Worm (Caenorhabditis elegans): ENCODE results near the gene srh-279.

DNA sequence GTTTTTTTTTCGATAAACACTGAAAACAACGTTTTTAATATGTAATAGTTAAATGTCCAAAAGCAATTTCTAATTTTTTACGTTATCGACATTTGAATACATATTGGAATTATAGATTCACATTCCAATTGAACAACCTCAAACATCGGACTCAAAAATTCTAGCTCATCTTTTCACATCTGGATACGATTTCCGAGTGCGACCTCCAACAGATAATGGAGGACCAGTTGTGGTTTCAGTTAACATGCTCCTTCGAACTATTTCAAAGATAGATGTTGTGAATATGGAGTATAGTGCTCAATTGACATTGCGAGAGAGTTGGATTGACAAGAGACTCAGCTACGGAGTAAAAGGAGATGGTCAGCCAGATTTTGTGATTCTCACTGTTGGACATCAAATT is 27.8 kb downstream of the srh-279 start:
- TF ChIP-seq mdl-1 (tag; optimal IDR thresholded peaks at IDR 0.05), result no peak
- no peak for TF ChIP-seq nhr-25 (tag; optimal IDR thresholded peaks at IDR 0.05; ENCODE audit: borderline replicate concordance, insufficient read depth)
- TF ChIP-seq pqm-1 (tag; optimal IDR thresholded peaks at IDR 0.05), result no peak
- TF ChIP-seq nhr-6 (tag; optimal IDR thresholded peaks at IDR 0.05), result no peak
- TF ChIP-seq set-16 (GFP tag; IDR thresholded peaks at IDR 0.05), result no peak
- no peak for TF ChIP-seq unc-130 (GFP tag; optimal IDR thresholded peaks at IDR 0.05)
- TF ChIP-seq nhr-28 (tag; optimal IDR thresholded peaks at IDR 0.05), result no peak
- TF ChIP-seq ceh-32 (tag; optimal IDR thresholded peaks at IDR 0.05; ENCODE audit: poor library complexity), result no peak
- TF ChIP-seq R02D3.7 (tag; optimal IDR thresholded peaks at IDR 0.05), result no peak
- TF ChIP-seq lsy-2 (tag; optimal IDR thresholded peaks at IDR 0.05), result no peak
- TF ChIP-seq ama-1 (optimal IDR thresholded peaks at IDR 0.05), result no peak
- TF ChIP-seq zfp-2 (tag; optimal IDR thresholded peaks at IDR 0.05), result no peak
- no peak for TF ChIP-seq F44E2.7 (GFP tag; IDR thresholded peaks at IDR 0.05)
